Fruit fly (Drosophila melanogaster): ENCODE measurements around the gene Atg4a.

Gene Atg4a

DNA sequence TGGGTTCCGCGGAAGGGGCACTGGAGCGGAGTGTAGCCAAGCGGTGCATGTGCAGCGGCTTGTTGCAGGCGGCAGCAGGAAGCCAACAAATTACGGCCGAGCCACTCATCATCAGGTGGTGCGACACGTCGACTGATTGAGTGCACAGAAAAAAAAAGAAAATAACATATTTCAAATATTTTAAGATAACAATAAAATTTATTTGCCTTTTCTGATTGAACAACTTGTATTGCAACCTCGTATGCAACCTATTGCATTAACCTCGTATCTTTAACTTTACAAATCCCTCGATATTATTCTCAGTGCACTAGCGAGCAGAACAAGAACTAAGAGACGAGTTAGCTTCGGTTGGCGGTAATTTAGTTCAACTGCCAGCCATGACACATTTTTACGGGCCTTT, 10.4 kb upstream of the Atg4a start (continued):
- TF ChIP-seq lola (GFP tag; optimal IDR thresholded peaks at IDR 0.05) (peak in 1 of 3 experiments; percentile 42), bab2 (GFP tag; optimal IDR thresholded peaks at IDR 0.05) (peak; percentile 14), CG1603 (tag; optimal IDR thresholded peaks at IDR 0.05) (peak; percentile 50), CG4820 (GFP tag; optimal IDR thresholded peaks at IDR 0.05) (peak; percentile 35), CG2202 (tag; optimal IDR thresholded peaks at IDR 0.05) (peak; percentile 30), CTCF (GFP tag; optimal IDR thresholded peaks at IDR 0.05) (no peak), mam (GFP tag; optimal IDR thresholded peaks at IDR 0.05) (no peak), Sox102F (GFP tag; optimal IDR thresholded peaks at IDR 0.05) (peak; percentile 41), CG2678 (tag; optimal IDR thresholded peaks at IDR 0.05) (peak; percentile 32), lov (optimal IDR thresholded peaks at IDR 0.05) (no peak), lov (GFP tag; IDR thresholded peaks at IDR 0.05) (0 out of 3 replicates have a peak, but pooled peaks have one; percentile 28), CG10267 (tag; optimal IDR thresholded peaks at IDR 0.05) (peak; percentile 15), CG13775 (GFP tag; optimal IDR thresholded peaks at IDR 0.05) (peak; percentile 43), zfh1 (GFP tag; IDR thresholded peaks at IDR 0.05) (peak; percentile 61; the same call in 1 of the 3 replicates), Lim3 (GFP tag; IDR thresholded peaks at IDR 0.05) (no peak), CG17328 (GFP tag; IDR thresholded peaks at IDR 0.05) (peak; percentile 51), Hey (tag; optimal IDR thresholded peaks at IDR 0.05) (no peak), MBD-R2 (GFP tag; IDR thresholded peaks at IDR 0.05) (peak; percentile 11; the same call in 1 of the 2 replicates), tin (GFP tag; optimal IDR thresholded peaks at IDR 0.05) (peak; percentile 2), CG14667 (GFP tag; IDR thresholded peaks at IDR 0.05) (no peak), ci (GFP tag; IDR thresholded peaks at IDR 0.05) (peak; percentile 72; the same call in 2 of the 3 replicates), Xrp1 (GFP tag; IDR thresholded peaks at IDR 0.05) (peak; percentile 73), E2f2 (GFP tag; IDR thresholded peaks at IDR 0.05) (no peak), gce (GFP tag; IDR thresholded peaks at IDR 0.05) (no peak), D19A (tag; optimal IDR thresholded peaks at IDR 0.05) (peak; percentile 1), da (GFP tag; optimal IDR thresholded peaks at IDR 0.05) (no peak), CG2875 (GFP tag; optimal IDR thresholded peaks at IDR 0.05) (peak; percentile 34), pum (GFP tag; optimal IDR thresholded peaks at IDR 0.05) (no peak), gcm (GFP tag; optimal IDR thresholded peaks at IDR 0.05) (peak; percentile 27), ash1 (GFP tag; optimal IDR thresholded peaks at IDR 0.05) (no peak), zen (tag; optimal IDR thresholded peaks at IDR 0.05) (peak; percentile 18), crol (GFP tag; IDR thresholded peaks at IDR 0.05) (0 out of 2 replicates have a peak, but pooled peaks have one; percentile 18), wor (GFP tag; IDR thresholded peaks at IDR 0.05) (0 out of 2 replicates have a peak, but pooled peaks have one; percentile 28)

DNA sequence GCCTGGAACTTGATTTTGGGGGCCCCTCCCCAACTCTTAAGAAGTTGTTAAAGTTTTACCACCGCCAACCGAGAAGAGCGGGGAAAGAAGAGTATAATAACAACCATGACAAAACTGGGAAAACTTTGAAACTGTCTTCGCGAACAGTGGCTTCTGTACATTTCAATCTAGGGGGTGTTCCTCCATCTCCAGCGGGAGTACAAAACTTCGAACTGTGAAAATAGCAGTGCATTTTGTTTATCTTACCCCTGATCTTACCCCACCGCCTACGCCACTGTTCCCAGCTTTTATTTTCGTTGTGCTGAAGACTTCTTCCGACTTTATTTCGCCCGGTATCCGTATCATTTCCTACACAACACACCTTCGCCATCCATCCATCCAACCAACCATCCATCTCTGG, 9.8 kb upstream of the Atg4a start:
- no peak for TF ChIP-seq CG8359 (GFP tag; optimal IDR thresholded peaks at IDR 0.05; ENCODE audit: borderline replicate concordance)
- TF ChIP-seq Deaf1 (tag; optimal IDR thresholded peaks at IDR 0.05), result no peak
- no peak for TF ChIP-seq CG13624 (GFP tag; optimal IDR thresholded peaks at IDR 0.05)
- no peak for TF ChIP-seq danr (GFP tag; IDR thresholded peaks at IDR 0.05)
- TF ChIP-seq cad (GFP tag; optimal IDR thresholded peaks at IDR 0.05), result no peak
- TF ChIP-seq Dip3 (GFP tag; optimal IDR thresholded peaks at IDR 0.05), result no peak
- TF ChIP-seq nmo (GFP tag; optimal IDR thresholded peaks at IDR 0.05), result no peak
- TF ChIP-seq crp (GFP tag; optimal IDR thresholded peaks at IDR 0.05), result no peak
- no peak; the same call in 1 of the 2 replicates for TF ChIP-seq ara (GFP tag; IDR thresholded peaks at IDR 0.05)
- TF ChIP-seq CG8290 (GFP tag; optimal IDR thresholded peaks at IDR 0.05), result no peak
- TF ChIP-seq CG8290 (tag; optimal IDR thresholded peaks at IDR 0.05), result peak in 1 of 2 experiments; percentile 53
- TF ChIP-seq da (GFP tag; optimal IDR thresholded peaks at IDR 0.05), result no peak
- no peak for TF ChIP-seq Hr39 (optimal IDR thresholded peaks at IDR 0.05)
- TF ChIP-seq CG2116 (GFP tag; optimal IDR thresholded peaks at IDR 0.05), result no peak
- TF ChIP-seq yki (optimal IDR thresholded peaks at IDR 0.05), result no peak
- TF ChIP-seq CG15479 (GFP tag; optimal IDR thresholded peaks at IDR 0.05), result no peak
- TF ChIP-seq Sry-δ (GFP tag; optimal IDR thresholded peaks at IDR 0.05), result no peak
- no peak for TF ChIP-seq sc (optimal IDR thresholded peaks at IDR 0.05)
- no peak for TF ChIP-seq sc (GFP tag; optimal IDR thresholded peaks at IDR 0.05)
- no peak for TF ChIP-seq vnd (GFP tag; IDR thresholded peaks at IDR 0.05; ENCODE audit: partially characterized antibody)
- TF ChIP-seq Bteb2 (GFP tag; optimal IDR thresholded peaks at IDR 0.05), result no peak
- TF ChIP-seq Trl (optimal IDR thresholded peaks at IDR 0.05), result no peak
- peak; percentile 6 for TF ChIP-seq Trl (GFP tag; optimal IDR thresholded peaks at IDR 0.05)
- TF ChIP-seq ERR (GFP tag; optimal IDR thresholded peaks at IDR 0.05), result no peak

Data from whole organism, embryonic.